Worm (Caenorhabditis elegans) whole organism, mixed stage, embryonic: Measurements from ENCODE around the gene elt-4.
A peak's percentile ranks its signal among the peaks of the same experiment; 100 is the strongest.

ENCODE experiments used
- M03D4.4 ChIP-seq: sonication (generic microtip); optimal IDR thresholded peaks from 2 replicates; lab custom pipeline; 2017; ENCODE audit warnings: mild to moderate bottlenecking, missing genetic modification characterization, missing compliant biosample characterization
- blmp-1 ChIP-seq: fragments of 150-350 bp; optimal IDR thresholded peaks from 2 replicates; lab custom pipeline; 2014; ENCODE audit warnings: missing biosample characterization, missing genetic modification characterization
- ceh-39 ChIP-seq: fragments of 150-350 bp; optimal IDR thresholded peaks from 2 replicates; lab custom pipeline; 2014; ENCODE audit warnings: missing biosample characterization, missing genetic modification characterization
- ceh-43 ChIP-seq: fragments of 200-800 bp; sonication (Bioruptor generic); optimal IDR thresholded peaks from 2 replicates; lab custom pipeline; 2018; ENCODE audit warnings: mild to moderate bottlenecking, missing genetic modification characterization, moderate library complexity, missing compliant biosample characterization
- ceh-83 ChIP-seq: fragments of 200-800 bp; sonication (Bioruptor generic); optimal IDR thresholded peaks from 2 replicates; lab custom pipeline; 2018; ENCODE audit warnings: mild to moderate bottlenecking, missing genetic modification characterization, missing compliant biosample characterization
- ces-1 ChIP-seq: fragments of 150-350 bp; optimal IDR thresholded peaks from 2 replicates; lab custom pipeline; 2014; ENCODE audit warnings: missing biosample characterization, missing genetic modification reagents, missing genetic modification characterization
- cnd-1 ChIP-seq: fragments of 200-800 bp; sonication (Bioruptor generic); optimal IDR thresholded peaks from 2 replicates; lab custom pipeline; 2018; ENCODE audit warnings: mild to moderate bottlenecking, missing genetic modification characterization, missing compliant biosample characterization
- drap-1 ChIP-seq: fragments of 200-800 bp; sonication (Bioruptor generic); optimal IDR thresholded peaks from 3 replicates; lab custom pipeline; 2018; ENCODE audit warnings: mild to moderate bottlenecking, missing genetic modification characterization, missing compliant biosample characterization
- elt-1 ChIP-seq: sonication (generic microtip); optimal IDR thresholded peaks from 2 replicates; lab custom pipeline; 2017; ENCODE audit warnings: missing genetic modification characterization, mild to moderate bottlenecking, missing compliant biosample characterization, antibody characterized with exemption, moderate library complexity, borderline replicate concordance; ENCODE audit not compliant: insufficient read depth
- elt-3 ChIP-seq: fragments of 150-350 bp; optimal IDR thresholded peaks from 2 replicates; lab custom pipeline; 2014; ENCODE audit warnings: missing biosample characterization, missing genetic modification characterization
- flh-1 ChIP-seq: fragments of 200-800 bp; sonication (Bioruptor generic); optimal IDR thresholded peaks from 2 replicates; lab custom pipeline; 2018; ENCODE audit warnings: mild to moderate bottlenecking, missing genetic modification characterization, moderate library complexity, missing compliant biosample characterization
- ham-2 ChIP-seq: fragments of 200-800 bp; sonication (Bioruptor generic); optimal IDR thresholded peaks from 2 replicates; lab custom pipeline; 2018; ENCODE audit warnings: mild to moderate bottlenecking, missing genetic modification characterization, missing compliant biosample characterization
- hlh-1 ChIP-seq: fragments of 150-350 bp; optimal IDR thresholded peaks from 2 replicates; lab custom pipeline; 2014; ENCODE audit warnings: missing biosample characterization, missing genetic modification reagents, missing genetic modification characterization
- lin-13 ChIP-seq: fragments of 150-350 bp; optimal IDR thresholded peaks from 2 replicates; lab custom pipeline; 2014; ENCODE audit warnings: missing biosample characterization, missing genetic modification characterization
- lin-32 ChIP-seq: fragments of 200-800 bp; sonication (Bioruptor generic); optimal IDR thresholded peaks from 2 replicates; lab custom pipeline; 2018; ENCODE audit warnings: mild to moderate bottlenecking, missing genetic modification characterization, missing compliant biosample characterization
- lsy-2 ChIP-seq: fragments of 150-350 bp; optimal IDR thresholded peaks from 2 replicates; lab custom pipeline; 2014; ENCODE audit warnings: missing biosample characterization, missing genetic modification characterization
- mab-5 ChIP-seq: fragments of 150-350 bp; optimal IDR thresholded peaks from 2 replicates; lab custom pipeline; 2014; ENCODE audit warnings: missing biosample characterization, missing genetic modification characterization
- mep-1 ChIP-seq: fragments of 150-350 bp; optimal IDR thresholded peaks from 2 replicates; lab custom pipeline; 2017; ENCODE audit warnings: missing biosample characterization, missing genetic modification reagents, missing genetic modification characterization, inconsistent platforms
- mls-2 ChIP-seq: sonication (generic microtip); optimal IDR thresholded peaks from 2 replicates; lab custom pipeline; 2016; ENCODE audit warnings: mild to moderate bottlenecking, missing genetic modification characterization, moderate library complexity, missing compliant biosample characterization
- nhr-12 ChIP-seq: fragments of 150-350 bp; optimal IDR thresholded peaks from 2 replicates; lab custom pipeline; 2014; ENCODE audit warnings: missing biosample characterization, missing genetic modification characterization
- nhr-2 ChIP-seq: fragments of 150-350 bp; optimal IDR thresholded peaks from 2 replicates; lab custom pipeline; 2014; ENCODE audit warnings: missing biosample characterization, missing genetic modification characterization
- nhr-28 ChIP-seq: fragments of 150-350 bp; optimal IDR thresholded peaks from 2 replicates; lab custom pipeline; 2014; ENCODE audit warnings: missing biosample characterization, missing genetic modification characterization
- nhr-76 ChIP-seq: sonication (generic microtip); optimal IDR thresholded peaks from 2 replicates; lab custom pipeline; 2017; ENCODE audit warnings: missing biosample characterization, missing genetic modification characterization
- pha-4 ChIP-seq: fragments of 150-350 bp; optimal IDR thresholded peaks from 2 replicates; lab custom pipeline; 2018; ENCODE audit warnings: missing biosample characterization, missing genetic modification reagents, missing genetic modification characterization
- sem-2 ChIP-seq: fragments of 200-800 bp; sonication (Bioruptor generic); optimal IDR thresholded peaks from 2 replicates; lab custom pipeline; 2018; ENCODE audit warnings: mild to moderate bottlenecking, missing genetic modification characterization, missing compliant biosample characterization
- snpc-4 ChIP-seq: fragments of 150-350 bp; optimal IDR thresholded peaks from 2 replicates; lab custom pipeline; 2014; ENCODE audit warnings: missing biosample characterization, missing genetic modification characterization
- sptf-1 ChIP-seq: sonication (generic microtip); optimal IDR thresholded peaks from 2 replicates; lab custom pipeline; 2017; ENCODE audit warnings: mild to moderate bottlenecking, missing genetic modification characterization, moderate library complexity, missing compliant biosample characterization
- tbx-8 ChIP-seq: fragments of 200-800 bp; sonication (Bioruptor generic); optimal IDR thresholded peaks from 2 replicates; lab custom pipeline; 2018; ENCODE audit warnings: mild to moderate bottlenecking, missing genetic modification characterization, moderate library complexity, missing compliant biosample characterization
- unc-120 ChIP-seq: sonication (generic microtip); optimal IDR thresholded peaks from 2 replicates; lab custom pipeline; 2017; ENCODE audit warnings: missing genetic modification characterization, missing compliant biosample characterization; ENCODE audit not compliant: poor library complexity, severe bottlenecking
- unc-39 ChIP-seq: fragments of 150-350 bp; optimal IDR thresholded peaks from 2 replicates; lab custom pipeline; 2014; ENCODE audit warnings: missing biosample characterization, missing genetic modification characterization
- unc-62 ChIP-seq: fragments of 150-350 bp; optimal IDR thresholded peaks from 2 replicates; lab custom pipeline; 2014; ENCODE audit warnings: missing biosample characterization, missing genetic modification reagents, missing genetic modification characterization
- zip-8 ChIP-seq: fragments of 150-350 bp; optimal IDR thresholded peaks from 2 replicates; lab custom pipeline; 2014; ENCODE audit warnings: missing biosample characterization, missing genetic modification characterization
- ztf-11 ChIP-seq: fragments of 150-350 bp; optimal IDR thresholded peaks from 2 replicates; lab custom pipeline; 2014; ENCODE audit warnings: missing biosample characterization, missing genetic modification characterization

elt-4 gene

DNA sequence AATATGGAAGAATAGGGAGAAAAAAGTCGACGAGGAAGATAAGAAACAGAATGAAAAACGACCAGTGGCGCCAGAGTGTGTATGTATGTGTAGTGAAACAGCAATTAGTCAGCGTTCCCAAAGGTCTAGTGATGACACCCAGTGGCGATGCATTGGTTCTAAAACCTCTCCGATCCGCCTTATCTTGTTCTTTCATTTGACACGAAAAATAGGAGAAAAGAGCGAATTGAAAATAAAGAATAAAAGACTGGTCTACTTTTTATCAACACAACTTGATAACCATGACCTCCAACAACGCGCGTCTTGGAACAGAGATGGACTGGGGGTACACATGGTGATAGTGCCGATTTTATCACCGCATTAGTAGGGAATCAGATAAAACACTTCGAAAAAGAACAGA is 44.5 kb upstream of the elt-4 start:
- TF ChIP-seq lin-32 (GFP tag; lab: Kevin White, UChicago): no peak
- no peak for TF ChIP-seq nhr-2 (tag; lab: Kevin White, UChicago)
- peak; percentile 56 for TF ChIP-seq elt-1 (tag; lab: Kevin White, UChicago)
- no peak for TF ChIP-seq unc-39
- TF ChIP-seq ceh-43 (GFP tag; lab: Kevin White, UChicago): no peak
- TF ChIP-seq, all 35 proteins: peak for 1

ce11 chrX:10432786-10433185 is 42.5 kb upstream of the elt-4 start:
- TF ChIP-seq unc-39 (no peak), mep-1 (tag; lab: Kevin White, UChicago) (no peak), cnd-1 (tag; lab: Kevin White, UChicago) (no peak), drap-1 (GFP tag; lab: Kevin White, UChicago) (no peak), nhr-76 (tag; lab: Kevin White, UChicago) (no peak), unc-62 (GFP tag; lab: Kevin White, UChicago) (no peak), lin-32 (GFP tag; lab: Kevin White, UChicago) (no peak), sem-2 (GFP tag; lab: Kevin White, UChicago) (no peak), tbx-8 (no peak), mls-2 (tag; lab: Kevin White, UChicago) (no peak), elt-3 (tag; lab: Kevin White, UChicago) (no peak), M03D4.4 (tag; lab: Kevin White, UChicago) (no peak)

DNA sequence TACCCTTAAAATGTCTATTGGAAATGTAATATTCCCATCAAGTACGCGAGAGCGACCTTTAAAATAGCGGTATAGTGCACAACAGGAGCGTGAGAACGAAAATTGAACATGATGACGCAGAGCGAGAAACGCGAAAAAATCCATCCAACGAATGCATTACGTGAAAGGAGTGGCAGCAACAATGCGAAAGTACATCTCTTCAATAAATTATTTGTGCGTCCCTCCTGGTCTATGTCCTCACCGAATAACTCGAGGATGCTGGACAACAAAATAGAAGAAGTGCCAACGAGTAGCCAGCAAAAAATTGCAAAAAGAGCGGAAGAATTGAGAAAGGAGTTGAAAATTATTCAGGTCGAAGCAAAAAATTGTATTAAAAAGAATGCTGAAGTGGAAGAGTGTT is 41.5 kb upstream of the elt-4 start:
- no peak for TF ChIP-seq unc-39
- TF ChIP-seq snpc-4 (tag; lab: Kevin White, UChicago): no peak
- TF ChIP-seq blmp-1 (tag; lab: Kevin White, UChicago): no peak
- TF ChIP-seq hlh-1: no peak
- no peak for TF ChIP-seq mab-5 (tag; lab: Kevin White, UChicago)
- TF ChIP-seq ceh-43 (GFP tag; lab: Kevin White, UChicago): no peak
- no peak for TF ChIP-seq unc-62 (GFP tag; lab: Kevin White, UChicago)
- no peak for TF ChIP-seq elt-3 (tag; lab: Kevin White, UChicago)
- TF ChIP-seq nhr-2 (tag; lab: Kevin White, UChicago): no peak
- TF ChIP-seq nhr-76 (tag; lab: Kevin White, UChicago): no peak
- no peak for TF ChIP-seq lsy-2 (tag; lab: Kevin White, UChicago)
- no peak for TF ChIP-seq ceh-39 (tag; lab: Kevin White, UChicago)
- no peak for TF ChIP-seq ztf-11 (tag; lab: Kevin White, UChicago)
- no peak for TF ChIP-seq lin-13 (tag; lab: Kevin White, UChicago)
- TF ChIP-seq zip-8 (tag; lab: Kevin White, UChicago): no peak
- TF ChIP-seq, all 35 proteins: peak for 0

DNA sequence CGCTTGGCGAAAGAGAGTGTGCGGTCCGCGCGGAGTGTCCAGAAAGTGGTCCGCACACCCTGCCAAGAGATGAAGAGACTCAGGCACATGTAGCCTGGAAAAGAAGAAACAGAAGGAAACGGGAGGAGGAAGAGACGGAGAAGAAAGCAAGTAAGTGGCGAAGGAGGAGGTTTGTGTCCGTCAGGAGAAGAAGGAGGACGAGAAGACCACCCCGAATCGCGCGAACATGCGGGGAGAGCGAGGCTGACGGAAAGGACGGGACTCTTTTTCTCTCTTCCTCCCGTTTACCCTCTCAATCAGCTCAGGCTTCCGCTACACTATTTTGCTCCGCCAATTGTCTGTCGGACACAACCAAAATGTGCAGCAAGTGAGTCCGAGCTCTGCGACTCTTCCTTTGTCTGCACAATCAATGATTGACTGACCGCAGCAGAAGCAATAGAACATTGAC is 39.8 kb upstream of the elt-4 start:
- TF ChIP-seq cnd-1 (tag; lab: Kevin White, UChicago): peak; percentile 38
- peak; percentile 59 for TF ChIP-seq mep-1 (tag; lab: Kevin White, UChicago)
- TF ChIP-seq snpc-4 (tag; lab: Kevin White, UChicago): no peak
- peak; percentile 84 for TF ChIP-seq pha-4 (tag; lab: Kevin White, UChicago)
- peak; percentile 73 for TF ChIP-seq mls-2 (tag; lab: Kevin White, UChicago)
- no peak for TF ChIP-seq drap-1 (GFP tag; lab: Kevin White, UChicago)
- TF ChIP-seq ceh-43 (GFP tag; lab: Kevin White, UChicago): peak; percentile 3
- no peak for TF ChIP-seq flh-1 (GFP tag; lab: Kevin White, UChicago)
- TF ChIP-seq ztf-11 (tag; lab: Kevin White, UChicago): peak; percentile 85
- peak; percentile 34 for TF ChIP-seq tbx-8
- TF ChIP-seq nhr-28 (tag; lab: Kevin White, UChicago): no peak
- peak; percentile 69 for TF ChIP-seq hlh-1
- TF ChIP-seq unc-39: no peak
- TF ChIP-seq ceh-83 (GFP tag; lab: Kevin White, UChicago): no peak
- peak; percentile 39 for TF ChIP-seq lin-13 (tag; lab: Kevin White, UChicago)
- TF ChIP-seq elt-1 (tag; lab: Kevin White, UChicago): no peak
- no peak for TF ChIP-seq blmp-1 (tag; lab: Kevin White, UChicago)
- no peak for TF ChIP-seq nhr-12 (tag; lab: Kevin White, UChicago)
- TF ChIP-seq unc-62 (GFP tag; lab: Kevin White, UChicago): peak; percentile 83
- peak; percentile 75 for TF ChIP-seq sptf-1 (tag; lab: Kevin White, UChicago)
- peak; percentile 71 for TF ChIP-seq M03D4.4 (tag; lab: Kevin White, UChicago)
- peak; percentile 31 for TF ChIP-seq lsy-2 (tag; lab: Kevin White, UChicago)
- no peak for TF ChIP-seq elt-3 (tag; lab: Kevin White, UChicago)
- peak; percentile 74 for TF ChIP-seq ces-1 (GFP tag; lab: Kevin White, UChicago)
- peak; percentile 87 for TF ChIP-seq ham-2 (GFP tag; lab: Kevin White, UChicago)
- TF ChIP-seq unc-120 (tag; lab: Kevin White, UChicago): peak; percentile 95
